Worm (Caenorhabditis elegans) whole organism, L1 larva: Measurements from ENCODE around the gene ZK792.5.

Experiments used
- nhr-11 ChIP-seq: fragments of 150-350 bp; optimal IDR thresholded peaks from 2 replicates; lab custom pipeline; 2014; ENCODE audit warnings: missing biosample characterization, missing genetic modification characterization
- zip-4 ChIP-seq: fragments of 200-800 bp; sonication (Bioruptor generic); optimal IDR thresholded peaks from 2 replicates; lab custom pipeline; 2018; ENCODE audit warnings: mild to moderate bottlenecking, missing genetic modification characterization, moderate library complexity, missing compliant biosample characterization

DNA sequence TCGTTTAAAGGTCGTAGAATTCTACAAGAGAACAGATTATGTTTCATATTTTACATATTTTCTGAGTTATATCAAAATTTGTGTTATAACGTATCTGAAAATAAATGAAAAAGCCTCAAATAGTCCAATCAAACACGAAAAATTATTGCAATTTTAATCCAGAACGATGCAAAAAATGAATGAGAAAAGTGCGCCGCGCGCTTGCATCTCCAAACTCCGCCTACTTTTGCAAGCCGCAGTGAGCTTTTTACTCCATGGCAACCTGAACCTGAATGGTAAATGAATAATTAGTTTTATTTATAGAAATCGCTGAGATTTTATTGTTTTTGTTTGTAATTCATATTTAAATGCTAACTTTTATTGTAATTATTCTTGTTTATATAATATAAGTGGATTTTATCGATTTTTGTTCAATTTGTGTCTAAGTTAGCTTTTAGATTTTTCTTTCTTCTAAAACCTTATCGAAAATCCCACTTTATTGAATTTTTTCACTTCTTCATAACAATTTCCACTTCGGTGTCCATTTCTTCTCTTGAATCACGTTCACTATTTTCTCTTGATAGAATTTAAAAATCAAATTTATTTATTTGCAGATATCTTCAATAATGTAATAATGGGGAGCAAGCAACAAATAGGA is 31.7 kb downstream of the ZK792.5 start, which contains the start of gene ZK809.5:
- TF ChIP-seq nhr-11 (tag; lab: Kevin White, UChicago): no peak
- TF ChIP-seq zip-4 (GFP tag; lab: Kevin White, UChicago): no peak
